Worm (Caenorhabditis elegans) whole organism, late embryonic: ENCODE measurements around the gene sra-33.
A peak's percentile ranks its signal among the peaks of the same experiment; 100 is the strongest.

Experiments
- F13H6.1 ChIP-seq: sonication (generic microtip); optimal IDR thresholded peaks from 2 replicates; lab custom pipeline; 2016; ENCODE audit warnings: missing genetic modification characterization, missing compliant biosample characterization
- K02D7.2 ChIP-seq: sonication (generic microtip); optimal IDR thresholded peaks from 2 replicates; lab custom pipeline; 2017; ENCODE audit warnings: mild to moderate bottlenecking, missing genetic modification characterization, missing compliant biosample characterization
- T23F11.4 ChIP-seq: fragments of 200-800 bp; sonication (Bioruptor generic); optimal IDR thresholded peaks from 2 replicates; lab custom pipeline; 2018; ENCODE audit warnings: mild to moderate bottlenecking, missing genetic modification characterization, missing compliant biosample characterization
- Y22D7AL.16 ChIP-seq: sonication (generic microtip); optimal IDR thresholded peaks from 2 replicates; lab custom pipeline; 2016; ENCODE audit warnings: missing genetic modification characterization, missing compliant biosample characterization
- ama-1 ChIP-seq: fragments of 150-350 bp; optimal IDR thresholded peaks from 2 replicates; lab custom pipeline; 2014
- ceh-14 ChIP-seq: sonication (generic microtip); optimal IDR thresholded peaks from 2 replicates; lab custom pipeline; 2016; ENCODE audit warnings: missing genotype, missing genetic modification characterization, missing compliant biosample characterization
- ceh-18 ChIP-seq: sonication (generic microtip); optimal IDR thresholded peaks from 2 replicates; lab custom pipeline; 2016; ENCODE audit warnings: missing genetic modification characterization, missing compliant biosample characterization
- ceh-19 ChIP-seq: fragments of 200-800 bp; sonication (Bioruptor generic); optimal IDR thresholded peaks from 2 replicates; lab custom pipeline; 2018; ENCODE audit warnings: mild to moderate bottlenecking, missing genetic modification characterization, missing compliant biosample characterization
- ceh-2 ChIP-seq: sonication (generic microtip); optimal IDR thresholded peaks from 2 replicates; lab custom pipeline; 2016; ENCODE audit warnings: missing genotype, missing genetic modification characterization, missing compliant biosample characterization
- ceh-22 ChIP-seq: sonication (generic microtip); optimal IDR thresholded peaks from 2 replicates; lab custom pipeline; 2017; ENCODE audit warnings: missing biosample characterization, missing genetic modification characterization
- ceh-24 ChIP-seq: sonication (generic microtip); optimal IDR thresholded peaks from 2 replicates; lab custom pipeline; 2016; ENCODE audit warnings: mild to moderate bottlenecking, missing genetic modification characterization, missing compliant biosample characterization
- ceh-34 ChIP-seq: sonication (generic microtip); optimal IDR thresholded peaks from 2 replicates; lab custom pipeline; 2016; ENCODE audit warnings: mild to moderate bottlenecking, missing genetic modification characterization, missing compliant biosample characterization
- ceh-48 ChIP-seq: sonication (generic microtip); optimal IDR thresholded peaks from 2 replicates; lab custom pipeline; 2016; ENCODE audit warnings: missing genetic modification characterization, inconsistent platforms, missing compliant biosample characterization
- ceh-6 ChIP-seq: fragments of 200-800 bp; sonication (Bioruptor generic); optimal IDR thresholded peaks from 2 replicates; lab custom pipeline; 2018; ENCODE audit warnings: mild to moderate bottlenecking, missing genetic modification characterization, missing compliant biosample characterization
- che-1 ChIP-seq: sonication (generic microtip); optimal IDR thresholded peaks from 2 replicates; lab custom pipeline; 2016; ENCODE audit warnings: mild to moderate bottlenecking, missing genetic modification characterization, missing compliant biosample characterization
- ets-4 ChIP-seq: sonication (generic microtip); optimal IDR thresholded peaks from 2 replicates; lab custom pipeline; 2016; ENCODE audit warnings: missing genetic modification characterization, missing compliant biosample characterization
- eyg-1 ChIP-seq: sonication (generic microtip); optimal IDR thresholded peaks from 2 replicates; lab custom pipeline; 2016; ENCODE audit warnings: missing genotype, missing genetic modification characterization, missing compliant biosample characterization
- fkh-10 ChIP-seq: fragments of 150-350 bp; optimal IDR thresholded peaks from 2 replicates; lab custom pipeline; 2014; ENCODE audit warnings: missing biosample characterization, missing genetic modification reagents, missing genetic modification characterization
- fkh-6 ChIP-seq: sonication (generic microtip); optimal IDR thresholded peaks from 2 replicates; lab custom pipeline; 2016; ENCODE audit warnings: missing genetic modification characterization, missing compliant biosample characterization
- gmeb-2 ChIP-seq: sonication (generic microtip); optimal IDR thresholded peaks from 2 replicates; lab custom pipeline; 2016; ENCODE audit warnings: missing genetic modification characterization, inconsistent platforms, missing compliant biosample characterization
- hlh-15 ChIP-seq: sonication (generic microtip); optimal IDR thresholded peaks from 2 replicates; lab custom pipeline; 2016; ENCODE audit warnings: missing genetic modification characterization, missing compliant biosample characterization
- hlh-8 ChIP-seq: sonication (generic microtip); optimal IDR thresholded peaks from 2 replicates; lab custom pipeline; 2016; ENCODE audit warnings: missing genotype, missing genetic modification characterization, missing compliant biosample characterization
- lim-6 ChIP-seq: sonication (generic microtip); optimal IDR thresholded peaks from 2 replicates; lab custom pipeline; 2016; ENCODE audit warnings: missing genetic modification characterization, missing compliant biosample characterization
- lin-11 ChIP-seq: fragments of 200-800 bp; sonication (Bioruptor generic); optimal IDR thresholded peaks from 2 replicates; lab custom pipeline; 2018; ENCODE audit warnings: mild to moderate bottlenecking, missing genetic modification characterization, missing compliant biosample characterization
- mec-3 ChIP-seq: sonication (generic microtip); optimal IDR thresholded peaks from 2 replicates; lab custom pipeline; 2016; ENCODE audit warnings: borderline replicate concordance, missing genetic modification characterization, missing compliant biosample characterization
- nfya-1 ChIP-seq: sonication (generic microtip); optimal IDR thresholded peaks from 2 replicates; lab custom pipeline; 2017; ENCODE audit warnings: missing genetic modification characterization, mild to moderate bottlenecking, missing compliant biosample characterization, antibody characterized with exemption, moderate library complexity
- nhr-11 ChIP-seq: fragments of 150-350 bp; optimal IDR thresholded peaks from 2 replicates; lab custom pipeline; 2014; ENCODE audit warnings: missing biosample characterization, missing genetic modification characterization
- pat-9 ChIP-seq: fragments of 200-800 bp; sonication (Bioruptor generic); optimal IDR thresholded peaks from 2 replicates; lab custom pipeline; 2018; ENCODE audit warnings: mild to moderate bottlenecking, missing genetic modification characterization, moderate library complexity, missing compliant biosample characterization
- pax-1 ChIP-seq: fragments of 150-350 bp; optimal IDR thresholded peaks from 2 replicates; lab custom pipeline; 2014; ENCODE audit warnings: missing biosample characterization, missing genetic modification characterization
- pha-4 ChIP-seq: fragments of 150-350 bp; optimal IDR thresholded peaks from 2 replicates; lab custom pipeline; 2018; ENCODE audit warnings: missing biosample characterization, missing genetic modification reagents, missing genetic modification characterization
- pros-1 ChIP-seq: fragments of 150-350 bp; optimal IDR thresholded peaks from 2 replicates; lab custom pipeline; 2014; ENCODE audit warnings: missing biosample characterization, missing genetic modification reagents, missing genetic modification characterization
- rnt-1 ChIP-seq: sonication (generic microtip); optimal IDR thresholded peaks from 2 replicates; lab custom pipeline; 2016; ENCODE audit warnings: missing genetic modification characterization, missing compliant biosample characterization
- sdc-2 ChIP-seq: sonication (generic microtip); optimal IDR thresholded peaks from 2 replicates; lab custom pipeline; 2016; ENCODE audit warnings: missing genotype, missing genetic modification characterization, missing compliant biosample characterization
- sox-2 ChIP-seq: fragments of 200-800 bp; sonication (Bioruptor generic); IDR thresholded peaks from 2 replicates; pipeline ENCODE4 v1.3.6; 2022; ENCODE audit warnings: missing genetic modification reagents, missing genetic modification characterization, missing compliant biosample characterization
- sox-4 ChIP-seq: sonication (generic microtip); optimal IDR thresholded peaks from 2 replicates; lab custom pipeline; 2017; ENCODE audit warnings: mild to moderate bottlenecking, missing genetic modification characterization, inconsistent platforms, missing compliant biosample characterization
- unc-3 ChIP-seq, 2 experiments: fragments of 200-800 bp in 1 of 2; sonication (Bioruptor generic) in 1 of 2; sonication (generic microtip) in 1 of 2; conservative IDR thresholded peaks in 1 of 2; optimal IDR thresholded peaks in 1 of 2; 2 replicates each; pipeline versions ENCODE4 v1.3.6 to Lab custom; 2016 to 2022; ENCODE audit warnings: missing compliant biosample characterization in 2 of 2, missing genetic modification characterization in 2 of 2, missing genetic modification reagents in 1 of 2
- unc-42 ChIP-seq: sonication (generic microtip); optimal IDR thresholded peaks from 2 replicates; lab custom pipeline; 2016; ENCODE audit warnings: missing genotype, missing genetic modification characterization, missing compliant biosample characterization
- unc-55 ChIP-seq: sonication (generic microtip); optimal IDR thresholded peaks from 2 replicates; lab custom pipeline; 2017; ENCODE audit warnings: missing biosample characterization, missing genetic modification reagents, missing genetic modification characterization
- unc-86 ChIP-seq: sonication (generic microtip); optimal IDR thresholded peaks from 2 replicates; lab custom pipeline; 2016; ENCODE audit warnings: missing genetic modification characterization, missing compliant biosample characterization
- zip-5 ChIP-seq: sonication (generic microtip); optimal IDR thresholded peaks from 2 replicates; lab custom pipeline; 2016; ENCODE audit warnings: missing genetic modification characterization, missing compliant biosample characterization

sra-33 gene

DNA sequence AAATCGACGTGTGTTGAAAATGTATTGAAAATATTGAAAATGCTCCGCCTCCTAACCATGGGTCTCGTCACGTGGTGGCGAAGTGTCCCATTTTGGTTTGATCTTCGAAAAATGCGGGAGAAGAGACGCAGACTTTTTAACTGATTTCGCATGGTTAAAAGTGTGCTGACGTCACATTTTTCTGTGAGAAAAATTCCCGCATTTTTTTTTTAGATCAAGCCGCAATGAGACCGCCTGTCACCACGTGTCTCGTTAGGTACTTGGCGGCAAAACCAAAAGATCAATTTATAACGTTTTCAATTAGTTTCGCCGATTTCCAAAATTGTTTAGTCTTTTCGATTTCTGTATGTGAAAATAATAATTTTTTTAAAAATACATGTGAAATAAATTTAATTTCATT, 11.9 kb downstream of the sra-33 start:
- no peak for TF ChIP-seq unc-3 (GFP tag; conservative IDR thresholded peaks at IDR 0.05; lab: Robert Waterston, UW)
- TF ChIP-seq unc-3 (tag; optimal IDR thresholded peaks at IDR 0.05; lab: Kevin White, UChicago), result no peak
- no peak for TF ChIP-seq pros-1 (tag; lab: Kevin White, UChicago)
- TF ChIP-seq pat-9 (tag; lab: Kevin White, UChicago), result no peak
- TF ChIP-seq gmeb-2 (tag; lab: Kevin White, UChicago), result no peak
- no peak for TF ChIP-seq mec-3 (tag; lab: Kevin White, UChicago)
- TF ChIP-seq ceh-19 (GFP tag; lab: Kevin White, UChicago), result no peak
- TF ChIP-seq sox-2 (GFP tag; lab: Robert Waterston, UW), result no peak
- TF ChIP-seq zip-5 (tag; lab: Kevin White, UChicago), result no peak
- no peak for TF ChIP-seq sdc-2 (tag; lab: Kevin White, UChicago)
- TF ChIP-seq ceh-22 (tag; lab: Kevin White, UChicago), result no peak
- no peak for TF ChIP-seq hlh-8 (tag; lab: Kevin White, UChicago)
- TF ChIP-seq ceh-48 (tag; lab: Kevin White, UChicago), result no peak
- TF ChIP-seq ceh-2 (tag; lab: Kevin White, UChicago), result no peak
- TF ChIP-seq eyg-1 (tag; lab: Kevin White, UChicago), result no peak
- no peak for TF ChIP-seq unc-55 (GFP tag; lab: Kevin White, UChicago)
- no peak for TF ChIP-seq ets-4 (tag; lab: Kevin White, UChicago)
- no peak for TF ChIP-seq K02D7.2 (tag; lab: Kevin White, UChicago)
- TF ChIP-seq nfya-1 (tag; lab: Kevin White, UChicago), result no peak

DNA sequence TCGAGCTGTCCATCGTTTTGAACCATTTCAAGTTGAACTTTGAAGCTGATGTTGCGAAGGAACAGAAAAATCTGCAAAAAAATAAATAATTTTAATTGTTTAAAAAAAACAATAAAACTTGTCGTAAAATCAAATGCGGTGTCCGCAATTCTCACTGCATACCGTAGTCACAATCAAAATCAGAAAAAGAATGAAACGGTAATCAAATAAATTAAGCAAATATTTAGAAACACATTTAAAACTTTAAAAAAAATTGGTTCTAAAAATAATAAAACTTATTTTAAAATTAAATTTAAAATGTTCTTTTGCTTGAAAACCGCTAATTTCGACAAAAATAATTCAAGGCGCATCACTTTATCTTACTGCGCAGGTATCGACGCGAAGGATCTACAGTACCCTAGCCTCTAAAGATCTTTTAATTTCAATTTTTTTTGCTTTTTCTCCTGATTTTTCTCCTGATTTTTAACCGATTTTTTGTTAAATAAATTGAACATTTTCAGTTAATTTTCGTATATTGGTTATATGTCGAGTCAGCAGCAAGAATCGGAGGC, 13.8 kb downstream of the sra-33 start, which contains the start of the genes B0304.4 and B0304.2:
TSS of gene B0304.4 (minus strand) at position 101 of the 551 bp plus-strand sequence.
TSS of gene B0304.2 (plus strand) at position 501 of the 551 bp plus-strand sequence.
- TF ChIP-seq T23F11.4 (GFP tag; lab: Kevin White, UChicago) (no peak), lin-11 (tag; lab: Kevin White, UChicago) (no peak), fkh-6 (no peak), pat-9 (tag; lab: Kevin White, UChicago) (no peak), Y22D7AL.16 (tag; lab: Kevin White, UChicago) (no peak), unc-86 (tag; lab: Kevin White, UChicago) (no peak), ama-1 (lab: Kevin White, UChicago) (no peak), che-1 (tag; lab: Kevin White, UChicago) (no peak), unc-42 (tag; lab: Kevin White, UChicago) (no peak), ceh-34 (tag; lab: Kevin White, UChicago) (no peak), ceh-14 (no peak), pax-1 (tag; lab: Kevin White, UChicago) (no peak), hlh-15 (tag; lab: Kevin White, UChicago) (no peak)

DNA sequence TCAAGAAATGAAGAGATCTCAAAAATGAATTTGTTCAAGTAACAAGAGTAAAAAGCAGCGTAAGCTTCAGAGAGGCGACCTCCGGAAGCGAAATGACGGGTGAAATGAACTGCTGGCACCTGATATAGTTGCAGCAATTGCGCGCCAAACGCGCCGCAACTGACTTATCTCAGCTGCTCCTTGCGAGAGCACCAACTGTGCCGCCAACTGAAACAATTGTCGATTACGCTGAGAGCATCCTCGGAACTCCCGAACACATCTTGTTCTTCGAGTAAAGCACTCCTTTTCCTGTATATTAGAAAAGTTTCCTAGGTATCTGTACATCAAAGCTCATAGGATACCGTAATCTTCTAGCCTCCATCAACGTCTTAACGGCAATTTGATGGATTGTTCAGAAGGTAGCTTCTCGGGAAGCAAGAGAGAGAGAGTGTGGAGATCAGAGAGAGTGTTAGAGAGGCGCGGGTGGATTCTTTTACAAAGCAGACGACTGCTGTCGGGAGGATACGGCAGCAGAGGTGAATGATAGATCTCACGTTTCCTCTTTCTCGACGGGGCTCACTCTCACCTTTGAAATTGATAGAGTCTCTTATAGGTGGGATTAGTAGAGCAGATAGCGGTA, 17.0 kb downstream of the sra-33 start:
- TF ChIP-seq F13H6.1 (tag; lab: Kevin White, UChicago) (no peak), pha-4 (no peak), sdc-2 (tag; lab: Kevin White, UChicago) (no peak), nhr-11 (tag; lab: Kevin White, UChicago) (no peak), ceh-18 (peak; percentile 41), ceh-48 (tag; lab: Kevin White, UChicago) (no peak), pat-9 (tag; lab: Kevin White, UChicago) (peak; percentile 49), rnt-1 (tag; lab: Kevin White, UChicago) (peak; percentile 55), ceh-24 (tag; lab: Kevin White, UChicago) (no peak), unc-55 (GFP tag; lab: Kevin White, UChicago) (peak; percentile 36), ceh-6 (GFP tag; lab: Kevin White, UChicago) (no peak), che-1 (tag; lab: Kevin White, UChicago) (no peak), ceh-19 (GFP tag; lab: Kevin White, UChicago) (no peak), sox-4 (no peak), fkh-10 (no peak), nfya-1 (tag; lab: Kevin White, UChicago) (no peak), K02D7.2 (tag; lab: Kevin White, UChicago) (no peak), lin-11 (tag; lab: Kevin White, UChicago) (no peak), ceh-34 (tag; lab: Kevin White, UChicago) (peak; percentile 20), lim-6 (tag; lab: Kevin White, UChicago) (no peak), ceh-2 (tag; lab: Kevin White, UChicago) (no peak)
